Fruit fly (Drosophila melanogaster): Measurements from ENCODE around the gene CG14070.

Gene CG14070

DNA sequence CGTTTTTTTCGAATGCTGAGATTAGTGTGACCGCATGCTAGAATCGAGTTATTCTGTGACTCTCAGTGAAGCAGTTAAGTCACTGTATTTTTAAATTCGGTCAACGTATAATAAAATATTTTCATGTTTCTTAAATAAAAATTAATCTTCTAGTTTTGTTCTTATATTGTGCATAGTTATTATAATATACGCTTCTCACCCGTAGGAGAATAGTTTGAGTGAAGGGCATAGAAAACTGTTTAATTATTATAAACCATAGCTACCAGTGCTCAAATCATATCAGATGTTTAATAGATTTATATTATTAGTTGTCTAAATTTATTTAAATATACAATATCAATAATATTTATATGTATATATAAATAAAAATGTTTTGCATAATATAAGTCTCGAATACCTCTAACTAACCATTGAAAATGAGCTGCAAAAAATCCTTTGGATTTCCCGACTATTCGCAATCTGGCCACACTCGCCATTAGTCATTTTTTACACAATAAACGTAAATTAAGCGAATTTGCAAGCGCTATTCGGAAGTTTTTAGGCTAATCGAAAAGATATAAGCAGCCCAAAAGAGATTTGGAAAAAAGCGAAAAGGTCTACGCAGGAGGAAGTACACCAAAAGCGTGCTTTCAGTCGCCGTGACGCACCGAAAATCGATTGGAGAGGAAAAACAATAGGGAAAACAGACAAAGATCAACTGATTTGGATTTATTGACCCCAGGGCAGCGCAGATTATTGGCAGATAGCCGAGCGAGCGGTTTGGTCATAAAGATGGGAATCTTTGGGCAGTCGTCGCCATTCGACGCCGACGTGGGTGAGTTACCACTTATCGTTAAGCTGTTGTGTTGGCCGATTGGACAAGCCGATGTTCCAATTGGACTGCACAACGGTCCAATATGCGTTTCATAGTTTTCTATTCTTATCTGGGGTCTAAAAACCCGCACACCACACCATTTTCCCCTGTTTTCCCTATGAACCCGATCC, 43.2 kb downstream of the CG14070 start, which contains the start of the genes aurB and Stam (continued):
- TF ChIP-seq Antp (GFP tag; optimal IDR thresholded peaks at IDR 0.05) (no peak), nmo (GFP tag; optimal IDR thresholded peaks at IDR 0.05) (peak; percentile 70), CG10565 (GFP tag; optimal IDR thresholded peaks at IDR 0.05) (no peak), CG17612 (GFP tag; IDR thresholded peaks at IDR 0.05) (no peak), CG30403 (GFP tag; optimal IDR thresholded peaks at IDR 0.05) (peak; percentile 57), sob (GFP tag; IDR thresholded peaks at IDR 0.05) (no peak), ci (GFP tag; IDR thresholded peaks at IDR 0.05) (no peak), CG1603 (tag; optimal IDR thresholded peaks at IDR 0.05) (no peak), E2f1 (GFP tag; IDR thresholded peaks at IDR 0.05) (no peak), cad (GFP tag; optimal IDR thresholded peaks at IDR 0.05) (no peak), Hmr (GFP tag; optimal IDR thresholded peaks at IDR 0.05) (peak; percentile 55), Ets97D (GFP tag; optimal IDR thresholded peaks at IDR 0.05) (peak; percentile 11), az2 (GFP tag; optimal IDR thresholded peaks at IDR 0.05) (peak; percentile 12), dysf (GFP tag; IDR thresholded peaks at IDR 0.05) (peak; percentile 35; the same call in 1 of the 3 replicates), Dp (GFP tag; optimal IDR thresholded peaks at IDR 0.05) (peak; percentile 81), danr (GFP tag; IDR thresholded peaks at IDR 0.05) (no peak), CG11398 (GFP tag; optimal IDR thresholded peaks at IDR 0.05) (no peak), CG30020 (tag; optimal IDR thresholded peaks at IDR 0.05) (peak; percentile 57), Trl (optimal IDR thresholded peaks at IDR 0.05) (no peak), Trl (GFP tag; optimal IDR thresholded peaks at IDR 0.05) (no peak), Fer1 (GFP tag; optimal IDR thresholded peaks at IDR 0.05) (peak; percentile 16), CG3838 (GFP tag; optimal IDR thresholded peaks at IDR 0.05) (no peak), Dek (tag; optimal IDR thresholded peaks at IDR 0.05) (peak; percentile 57), en (GFP tag; optimal IDR thresholded peaks at IDR 0.05) (no peak), wor (GFP tag; IDR thresholded peaks at IDR 0.05) (no peak), inv (GFP tag; IDR thresholded peaks at IDR 0.05; ENCODE audit: partially characterized antibody) (no peak), BtbVII (GFP tag; optimal IDR thresholded peaks at IDR 0.05) (peak; percentile 51), CG10543 (GFP tag; optimal IDR thresholded peaks at IDR 0.05) (peak; percentile 45), ato (GFP tag; IDR thresholded peaks at IDR 0.05; ENCODE audit: partially characterized antibody) (no peak), scrt (GFP tag; optimal IDR thresholded peaks at IDR 0.05) (peak; percentile 11), Deaf1 (tag; optimal IDR thresholded peaks at IDR 0.05) (peak; percentile 10), seq (GFP tag; IDR thresholded peaks at IDR 0.05) (no peak), CG6175 (GFP tag; IDR thresholded peaks at IDR 0.05) (no peak), Poxn (GFP tag; IDR thresholded peaks at IDR 0.05) (no peak), vfl (GFP tag; optimal IDR thresholded peaks at IDR 0.05) (no peak), lbe (GFP tag; optimal IDR thresholded peaks at IDR 0.05) (peak; percentile 8), Sry-δ (GFP tag; optimal IDR thresholded peaks at IDR 0.05) (no peak), CG3995 (GFP tag; optimal IDR thresholded peaks at IDR 0.05) (peak; percentile 97), ATbp (GFP tag; optimal IDR thresholded peaks at IDR 0.05) (no peak), CG6854 (GFP tag; optimal IDR thresholded peaks at IDR 0.05) (no peak), mam (GFP tag; optimal IDR thresholded peaks at IDR 0.05) (no peak), Asciz (GFP tag; optimal IDR thresholded peaks at IDR 0.05) (peak; percentile 43), wdn (GFP tag; IDR thresholded peaks at IDR 0.05) (no peak), Kr (GFP tag; optimal IDR thresholded peaks at IDR 0.05) (no peak), B-H1 (GFP tag; IDR thresholded peaks at IDR 0.05) (no peak), nerfin-2 (GFP tag; IDR thresholded peaks at IDR 0.05; ENCODE audit: partially characterized antibody) (no peak), sc (optimal IDR thresholded peaks at IDR 0.05) (no peak), sc (GFP tag; optimal IDR thresholded peaks at IDR 0.05) (peak; percentile 41), HmgZ (tag; optimal IDR thresholded peaks at IDR 0.05) (no peak), CG13775 (GFP tag; optimal IDR thresholded peaks at IDR 0.05) (peak; percentile 68)
